Worm (Caenorhabditis elegans): ENCODE results near the gene Y26G10.5.

- TF ChIP-seq him-1 (tag; optimal IDR thresholded peaks at IDR 0.05): no peak
- no peak for TF ChIP-seq W03F9.2 (tag; optimal IDR thresholded peaks at IDR 0.05)
These were observed 41.4 kb downstream of the Y26G10.5 start, which contains the start of gene fbxa-108 for ce11 chrV:17659228-17659627.

Data from whole organism, L4/young adult.